Worm (Caenorhabditis elegans) whole organism, L4 larva: Measurements from ENCODE around the gene yars-2.
A peak's percentile ranks its signal among the peaks of the same experiment; 100 is the strongest.

Experiments
- F26F4.8 ChIP-seq: fragments of 200-800 bp; sonication (Bioruptor generic); conservative IDR thresholded peaks from 2 replicates; pipeline ENCODE4 v1.3.6; 2022; ENCODE audit warnings: missing genetic modification characterization, missing compliant biosample characterization
- F49E8.2 ChIP-seq: sonication (generic microtip); optimal IDR thresholded peaks from 2 replicates; lab custom pipeline; 2016; ENCODE audit warnings: missing compliant biosample characterization, mild to moderate bottlenecking, missing genetic modification characterization, borderline replicate concordance
- Y105C5A.15 ChIP-seq: fragments of 200-800 bp; sonication (Bioruptor generic); IDR thresholded peaks from 2 replicates; pipeline ENCODE4 v1.3.6; 2022; ENCODE audit warnings: missing genetic modification characterization, missing compliant biosample characterization
- Y48G9A.11 ChIP-seq: fragments of 200-800 bp; sonication (Bioruptor generic); IDR thresholded peaks from 2 replicates; pipeline ENCODE4 v1.3.6; 2022; ENCODE audit warnings: missing genetic modification reagents, missing genetic modification characterization, missing compliant biosample characterization
- ZK546.5 ChIP-seq, 2 experiments: sonication (generic microtip); optimal IDR thresholded peaks; 2 replicates each; lab custom pipeline; 2017; ENCODE audit warnings: missing biosample characterization in 2 of 2, missing genetic modification characterization in 2 of 2
- aly-2 ChIP-seq: sonication (generic microtip); optimal IDR thresholded peaks from 2 replicates; lab custom pipeline; 2018; ENCODE audit warnings: missing biosample characterization, missing genetic modification characterization
- arid-1 ChIP-seq: fragments of 200-800 bp; sonication (Bioruptor generic); conservative IDR thresholded peaks from 2 replicates; pipeline ENCODE4 v1.3.6; 2022; ENCODE audit warnings: missing genetic modification reagents, missing genetic modification characterization, missing compliant biosample characterization
- attf-4 ChIP-seq: sonication (generic microtip); optimal IDR thresholded peaks from 3 replicates; lab custom pipeline; 2017; ENCODE audit warnings: missing biosample characterization, missing genetic modification characterization
- ceh-28 ChIP-seq: fragments of 150-350 bp; optimal IDR thresholded peaks from 2 replicates; lab custom pipeline; 2014; ENCODE audit warnings: missing biosample characterization, missing genetic modification reagents, missing genetic modification characterization
- ceh-32 ChIP-seq: sonication (generic microtip); optimal IDR thresholded peaks from 2 replicates; lab custom pipeline; 2016; ENCODE audit warnings: mild to moderate bottlenecking, missing genetic modification characterization, missing compliant biosample characterization; ENCODE audit not compliant: poor library complexity
- ceh-62 ChIP-seq: sonication (generic microtip); optimal IDR thresholded peaks from 2 replicates; lab custom pipeline; 2017; ENCODE audit warnings: missing biosample characterization, missing genetic modification characterization
- ceh-82 ChIP-seq: sonication (generic microtip); optimal IDR thresholded peaks from 2 replicates; lab custom pipeline; 2017; ENCODE audit warnings: missing biosample characterization, missing genetic modification characterization
- ces-1 ChIP-seq: fragments of 150-350 bp; sonication (generic microtip); optimal IDR thresholded peaks from 4 replicates; lab custom pipeline; 2014; ENCODE audit warnings: missing biosample characterization, missing genetic modification reagents, missing genetic modification characterization
- cey-2 ChIP-seq: sonication (generic microtip); optimal IDR thresholded peaks from 3 replicates; lab custom pipeline; 2017; ENCODE audit warnings: missing genetic modification characterization, mild to moderate bottlenecking, missing compliant biosample characterization, antibody characterized with exemption, borderline replicate concordance; ENCODE audit not compliant: insufficient read depth
- daf-16 ChIP-seq, 3 experiments: sonication (generic microtip); optimal IDR thresholded peaks; 2 replicates each; lab custom pipeline; 2016 to 2017; ENCODE audit warnings: missing genetic modification characterization in 3 of 3, missing genetic modification reagents in 3 of 3, mild to moderate bottlenecking in 2 of 3, missing compliant biosample characterization in 2 of 3, missing biosample characterization in 1 of 3, moderate library complexity in 1 of 3
- daf-19 ChIP-seq: fragments of 200-800 bp; sonication (Bioruptor generic); conservative IDR thresholded peaks from 2 replicates; pipeline ENCODE4 v1.3.6; 2022; ENCODE audit warnings: missing genetic modification characterization, missing compliant biosample characterization
- fkh-10 ChIP-seq: fragments of 150-350 bp; optimal IDR thresholded peaks from 2 replicates; lab custom pipeline; 2014; ENCODE audit warnings: missing biosample characterization, missing genetic modification reagents, missing genetic modification characterization
- fos-1 ChIP-seq: fragments of 150-350 bp; optimal IDR thresholded peaks from 2 replicates; lab custom pipeline; 2014; ENCODE audit warnings: missing biosample characterization, missing genetic modification characterization
- gei-8 ChIP-seq: fragments of 200-800 bp; sonication (Bioruptor generic); optimal IDR thresholded peaks from 2 replicates; lab custom pipeline; 2018; ENCODE audit warnings: mild to moderate bottlenecking, missing genetic modification characterization, missing compliant biosample characterization
- jun-1 ChIP-seq: fragments of 150-350 bp; optimal IDR thresholded peaks from 2 replicates; lab custom pipeline; 2014; ENCODE audit warnings: missing biosample characterization, missing genetic modification reagents, missing genetic modification characterization
- lin-15B ChIP-seq: fragments of 150-350 bp; sonication (generic microtip); optimal IDR thresholded peaks from 3 replicates; lab custom pipeline; 2014; ENCODE audit warnings: missing biosample characterization, missing genetic modification characterization
- lin-38 ChIP-seq: fragments of 200-800 bp; sonication (Bioruptor generic); IDR thresholded peaks from 2 replicates; pipeline ENCODE4 v1.3.6; 2022; ENCODE audit warnings: missing genetic modification reagents, missing genetic modification characterization, missing compliant biosample characterization
- lin-39 ChIP-seq: fragments of 150-350 bp; optimal IDR thresholded peaks from 2 replicates; lab custom pipeline; 2014; ENCODE audit warnings: missing biosample characterization, missing genetic modification reagents, missing genetic modification characterization
- lir-3 ChIP-seq: sonication (generic microtip); optimal IDR thresholded peaks from 2 replicates; lab custom pipeline; 2016; ENCODE audit warnings: mild to moderate bottlenecking, missing genetic modification characterization, missing compliant biosample characterization
- lsy-2 ChIP-seq, 2 experiments: fragments of 150-350 bp in 1 of 2; sonication (generic microtip) in 1 of 2; optimal IDR thresholded peaks; 2 replicates each; lab custom pipeline; 2014 to 2017; ENCODE audit warnings: missing biosample characterization in 2 of 2, missing genetic modification characterization in 2 of 2
- madf-9 ChIP-seq: fragments of 200-800 bp; sonication (Bioruptor generic); conservative IDR thresholded peaks from 2 replicates; pipeline ENCODE4 v1.3.6; 2022; ENCODE audit warnings: missing genetic modification reagents, missing genetic modification characterization, missing compliant biosample characterization
- mdl-1 ChIP-seq, 2 experiments: fragments of 150-350 bp in 1 of 2; sonication (generic microtip) in 1 of 2; optimal IDR thresholded peaks; 2 replicates each; lab custom pipeline; 2014 to 2017; ENCODE audit warnings: missing biosample characterization in 2 of 2, missing genetic modification characterization in 2 of 2
- mes-2 ChIP-seq: sonication (generic microtip); optimal IDR thresholded peaks from 2 replicates; lab custom pipeline; 2016; ENCODE audit warnings: missing genotype, mild to moderate bottlenecking, missing genetic modification characterization, missing compliant biosample characterization; ENCODE audit not compliant: poor library complexity, severe bottlenecking
- mxl-2 ChIP-seq: fragments of 200-800 bp; sonication (Bioruptor generic); conservative IDR thresholded peaks from 2 replicates; pipeline ENCODE4 v1.3.6; 2022; ENCODE audit warnings: missing genetic modification reagents, missing genetic modification characterization, missing compliant biosample characterization
- nhr-10 ChIP-seq: fragments of 150-350 bp; optimal IDR thresholded peaks from 2 replicates; lab custom pipeline; 2014; ENCODE audit warnings: missing biosample characterization, missing genetic modification characterization
- nhr-111 ChIP-seq: fragments of 200-800 bp; sonication (Bioruptor generic); optimal IDR thresholded peaks from 2 replicates; lab custom pipeline; 2018; ENCODE audit warnings: mild to moderate bottlenecking, missing genetic modification characterization, missing compliant biosample characterization
- nhr-25 ChIP-seq: sonication (generic microtip); optimal IDR thresholded peaks from 2 replicates; lab custom pipeline; 2017; ENCODE audit warnings: missing genetic modification characterization, mild to moderate bottlenecking, missing compliant biosample characterization, antibody characterized with exemption, moderate library complexity, borderline replicate concordance; ENCODE audit not compliant: insufficient read depth
- nhr-42 ChIP-seq: fragments of 200-800 bp; sonication (Bioruptor generic); IDR thresholded peaks from 2 replicates; pipeline ENCODE4 v1.3.6; 2022; ENCODE audit warnings: missing genetic modification characterization, missing compliant biosample characterization
- nhr-6 ChIP-seq: fragments of 150-350 bp; optimal IDR thresholded peaks from 2 replicates; lab custom pipeline; 2014; ENCODE audit warnings: missing biosample characterization, missing genetic modification characterization
- nhr-76 ChIP-seq: fragments of 150-350 bp; optimal IDR thresholded peaks from 2 replicates; lab custom pipeline; 2014; ENCODE audit warnings: missing biosample characterization, missing genetic modification characterization
- pha-4 ChIP-seq, 2 experiments: fragments of 150-350 bp in 1 of 2; fragments of 200-800 bp in 1 of 2; sonication (Bioruptor generic) in 1 of 2; IDR thresholded peaks in 1 of 2; optimal IDR thresholded peaks in 1 of 2; 2 replicates each; pipeline versions ENCODE4 v1.3.6 to Lab custom; 2014 to 2022; ENCODE audit warnings: missing genetic modification characterization in 2 of 2, missing genetic modification reagents in 2 of 2, missing biosample characterization in 1 of 2, missing compliant biosample characterization in 1 of 2
- pqm-1 ChIP-seq: sonication (generic microtip); optimal IDR thresholded peaks from 2 replicates; lab custom pipeline; 2017; ENCODE audit warnings: missing biosample characterization, missing genetic modification characterization
- rbr-2 ChIP-seq: sonication (generic microtip); optimal IDR thresholded peaks from 2 replicates; lab custom pipeline; 2016; ENCODE audit warnings: missing genotype, missing genetic modification characterization, missing compliant biosample characterization
- saeg-2 ChIP-seq: fragments of 200-800 bp; sonication (Bioruptor generic); IDR thresholded peaks from 2 replicates; pipeline ENCODE4 v1.3.6; 2022; ENCODE audit warnings: missing genetic modification reagents, missing genetic modification characterization, missing compliant biosample characterization
- skn-1 ChIP-seq: fragments of 150-350 bp; optimal IDR thresholded peaks from 2 replicates; lab custom pipeline; 2014; ENCODE audit warnings: missing biosample characterization, missing genetic modification characterization
- tag-97 ChIP-seq: fragments of 200-800 bp; sonication (Bioruptor generic); IDR thresholded peaks from 2 replicates; pipeline ENCODE4 v1.3.6; 2022; ENCODE audit warnings: missing genetic modification characterization, missing compliant biosample characterization
- tra-1 ChIP-seq: fragments of 200-800 bp; sonication (Bioruptor generic); IDR thresholded peaks from 2 replicates; pipeline ENCODE4 v1.3.6; 2022; ENCODE audit warnings: missing genetic modification reagents, missing genetic modification characterization, missing compliant biosample characterization
- unc-62 ChIP-seq, 3 experiments: fragments of 150-350 bp in 1 of 3; sonication (generic microtip); optimal IDR thresholded peaks in 2 of 3; peaks in 1 of 3; 1 replicate in 1 of 3; 2 replicates in 2 of 3; lab custom pipeline; 2014 to 2017; ENCODE audit warnings: missing biosample characterization in 3 of 3, missing genetic modification characterization in 3 of 3, missing genetic modification reagents in 3 of 3, missing genotype in 1 of 3
- zag-1 ChIP-seq: fragments of 150-350 bp; optimal IDR thresholded peaks from 2 replicates; lab custom pipeline; 2014; ENCODE audit warnings: missing biosample characterization, missing genetic modification characterization
- zfp-3 ChIP-seq: fragments of 200-800 bp; sonication (Bioruptor generic); conservative IDR thresholded peaks from 2 replicates; pipeline ENCODE4 v1.3.6; 2022; ENCODE audit warnings: missing genetic modification reagents, missing genetic modification characterization, missing compliant biosample characterization
- zip-2 ChIP-seq: fragments of 150-350 bp; optimal IDR thresholded peaks from 2 replicates; lab custom pipeline; 2014; ENCODE audit warnings: missing biosample characterization, missing genetic modification characterization
- ztf-11 ChIP-seq: fragments of 150-350 bp; optimal IDR thresholded peaks from 2 replicates; lab custom pipeline; 2014; ENCODE audit warnings: missing biosample characterization, missing genetic modification characterization
- ztf-7 ChIP-seq: fragments of 150-350 bp; optimal IDR thresholded peaks from 2 replicates; lab custom pipeline; 2014; ENCODE audit warnings: missing biosample characterization, missing genetic modification characterization

The yars-2 gene

DNA sequence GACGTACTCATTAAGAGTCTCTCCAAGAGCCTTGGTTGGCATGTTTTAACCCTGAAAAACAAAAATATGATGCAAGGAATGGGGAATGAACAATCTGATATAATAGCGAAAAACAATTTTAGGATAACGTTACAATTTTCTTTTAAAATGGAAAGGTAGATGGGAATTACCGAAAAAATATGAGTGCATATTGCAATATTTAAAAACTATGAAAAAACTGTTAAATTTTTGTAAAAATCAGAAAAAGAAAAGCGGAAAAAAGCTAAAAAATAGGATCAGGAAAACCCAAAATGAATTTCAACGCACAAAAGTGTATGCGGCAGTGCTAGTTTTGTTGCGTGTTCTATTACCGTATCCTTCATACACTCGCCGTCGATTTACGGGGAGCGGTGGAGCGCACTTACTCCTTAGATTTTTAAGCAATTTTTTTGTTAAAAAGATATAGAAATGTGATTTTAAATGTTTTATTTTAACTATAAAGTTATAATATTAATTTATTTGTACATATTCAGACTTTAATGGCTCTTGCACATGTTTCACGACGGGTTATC is 37.4 kb upstream of the yars-2 start, which contains the start of the genes rpl-20 and Y17G9B.5 (continued):
- peak; percentile 22 to 92 for TF ChIP-seq mdl-1 (tag; optimal IDR thresholded peaks at IDR 0.05; lab: Kevin White, UChicago)
- TF ChIP-seq zfp-3 (GFP tag; lab: Robert Waterston, UW): peak; percentile 99
- TF ChIP-seq ceh-28: peak; percentile 74
- peak; percentile 99 for TF ChIP-seq daf-19 (GFP tag; lab: Robert Waterston, UW)
- TF ChIP-seq madf-9: peak; percentile 98
- TF ChIP-seq F26F4.8: no peak
- TF ChIP-seq ztf-11: peak; percentile 38
- peak; percentile 88 for TF ChIP-seq nhr-111 (GFP tag; lab: Kevin White, UChicago)
- TF ChIP-seq ztf-7: peak; percentile 96
- TF ChIP-seq mes-2: peak; percentile 99
- TF ChIP-seq ces-1 (GFP tag; lab: Kevin White, UChicago): peak; percentile 96
- TF ChIP-seq jun-1 (tag; lab: Kevin White, UChicago): peak; percentile 96
- peak; percentile 94 for TF ChIP-seq pqm-1 (tag; lab: Kevin White, UChicago)
- TF ChIP-seq zag-1 (tag; lab: Kevin White, UChicago): peak; percentile 88
- peak; percentile 99 for TF ChIP-seq skn-1 (tag; lab: Kevin White, UChicago)
- TF ChIP-seq cey-2 (tag; lab: Kevin White, UChicago): peak; percentile 93
- TF ChIP-seq lin-39: peak; percentile 91
- peak; percentile 94 for TF ChIP-seq fos-1
- peak; percentile 95 for TF ChIP-seq Y48G9A.11
- TF ChIP-seq lin-15B: peak; percentile 99
- peak; percentile 94; the same call in 1 of the 2 replicates for TF ChIP-seq tag-97 (GFP tag; lab: Robert Waterston, UW)
- peak; percentile 99 for TF ChIP-seq nhr-42 (GFP tag; lab: Robert Waterston, UW)
- peak; percentile 9 to 100 for TF ChIP-seq unc-62 (GFP tag; optimal IDR thresholded peaks at IDR 0.05 in 1 of 2; lab: Kevin White, UChicago)
- no peak for TF ChIP-seq unc-62 (tag; optimal IDR thresholded peaks at IDR 0.05; lab: Kevin White, UChicago)
- peak; percentile 95 for TF ChIP-seq zip-2 (tag; lab: Kevin White, UChicago)
- TF ChIP-seq ceh-32 (tag; lab: Kevin White, UChicago): peak; percentile 88
- peak; percentile 99 for TF ChIP-seq tra-1 (GFP tag; lab: Robert Waterston, UW)
- peak; percentile 16 for TF ChIP-seq ceh-62 (tag; lab: Kevin White, UChicago)
- TF ChIP-seq lir-3 (tag; lab: Kevin White, UChicago): peak; percentile 89
- TF ChIP-seq saeg-2 (GFP tag; lab: Robert Waterston, UW): peak; percentile 99
- peak; percentile 94 for TF ChIP-seq mxl-2 (GFP tag; lab: Robert Waterston, UW)
- TF ChIP-seq fkh-10: peak; percentile 100
- TF ChIP-seq nhr-76 (tag; lab: Kevin White, UChicago): peak; percentile 90
- TF ChIP-seq gei-8 (GFP tag; lab: Kevin White, UChicago): peak; percentile 93
- peak; percentile 99 for TF ChIP-seq pha-4 (GFP tag; IDR thresholded peaks at IDR 0.05; lab: Robert Waterston, UW)
- peak; percentile 100 for TF ChIP-seq pha-4 (tag; optimal IDR thresholded peaks at IDR 0.05; lab: Kevin White, UChicago)
- TF ChIP-seq nhr-6 (tag; lab: Kevin White, UChicago): peak; percentile 99
- TF ChIP-seq daf-16 (GFP tag; optimal IDR thresholded peaks at IDR 0.05; lab: Kevin White, UChicago): peak; percentile 95 to 98
- TF ChIP-seq daf-16 (tag; optimal IDR thresholded peaks at IDR 0.05; lab: Kevin White, UChicago): peak; percentile 97
- TF ChIP-seq lin-38: peak; percentile 100
- TF ChIP-seq nhr-25 (tag; lab: Kevin White, UChicago): peak; percentile 97
- TF ChIP-seq Y105C5A.15 (GFP tag; lab: Robert Waterston, UW): no peak
- TF ChIP-seq aly-2 (tag; lab: Kevin White, UChicago): peak; percentile 2
- TF ChIP-seq nhr-10 (tag; lab: Kevin White, UChicago): peak; percentile 98
- peak; percentile 80 for TF ChIP-seq attf-4 (tag; lab: Kevin White, UChicago)
- peak; percentile 99 for TF ChIP-seq arid-1 (GFP tag; lab: Robert Waterston, UW)
- peak; percentile 98 for TF ChIP-seq F49E8.2 (tag; lab: Kevin White, UChicago)
- TF ChIP-seq rbr-2: peak; percentile 100
- TF ChIP-seq ceh-82 (tag; lab: Kevin White, UChicago): peak; percentile 40
- TF ChIP-seq ZK546.5 (tag; optimal IDR thresholded peaks at IDR 0.05; lab: Kevin White, UChicago): peak; percentile 35 to 91
- peak; percentile 100 for TF ChIP-seq lsy-2 (tag; optimal IDR thresholded peaks at IDR 0.05; lab: Kevin White, UChicago)
